Worm (Caenorhabditis elegans) whole organism, early embryonic: ENCODE results near the gene nhx-4.

Experiments
- B0310.2 ChIP-seq: sonication (generic microtip); optimal IDR thresholded peaks from 2 replicates; lab custom pipeline; 2016; ENCODE audit warnings: mild to moderate bottlenecking, missing genetic modification characterization, missing compliant biosample characterization
- F13C5.2 ChIP-seq: sonication (generic microtip); optimal IDR thresholded peaks from 2 replicates; lab custom pipeline; 2017; ENCODE audit warnings: mild to moderate bottlenecking, missing genetic modification characterization, inconsistent platforms, missing compliant biosample characterization
- aly-1 ChIP-seq: sonication (generic microtip); optimal IDR thresholded peaks from 2 replicates; lab custom pipeline; 2016; ENCODE audit warnings: missing genetic modification characterization, missing compliant biosample characterization
- ama-1 ChIP-seq: fragments of 150-350 bp; optimal IDR thresholded peaks from 2 replicates; lab custom pipeline; 2014
- ceh-13 ChIP-seq: fragments of 200-800 bp; sonication (Bioruptor generic); optimal IDR thresholded peaks from 2 replicates; lab custom pipeline; 2018; ENCODE audit warnings: mild to moderate bottlenecking, missing genetic modification characterization, missing compliant biosample characterization
- ceh-36 ChIP-seq: sonication (generic microtip); optimal IDR thresholded peaks from 2 replicates; lab custom pipeline; 2016; ENCODE audit warnings: missing genetic modification characterization, inconsistent platforms, missing compliant biosample characterization
- ets-7 ChIP-seq: sonication (generic microtip); optimal IDR thresholded peaks from 2 replicates; lab custom pipeline; 2016; ENCODE audit warnings: missing genotype, missing genetic modification characterization, missing compliant biosample characterization
- flt-1 ChIP-seq: fragments of 200-800 bp; sonication (Bioruptor generic); IDR thresholded peaks from 2 replicates; pipeline ENCODE4 v1.3.6; 2022; ENCODE audit warnings: missing genetic modification characterization, missing compliant biosample characterization
- hmbx-1 ChIP-seq: sonication (generic microtip); optimal IDR thresholded peaks from 2 replicates; lab custom pipeline; 2016; ENCODE audit warnings: mild to moderate bottlenecking, missing genetic modification characterization, missing compliant biosample characterization
- hmg-4 ChIP-seq: fragments of 200-800 bp; sonication (Bioruptor generic); optimal IDR thresholded peaks from 2 replicates; lab custom pipeline; 2018; ENCODE audit warnings: mild to moderate bottlenecking, missing genetic modification characterization, missing compliant biosample characterization
- hnd-1 ChIP-seq: sonication (generic microtip); optimal IDR thresholded peaks from 2 replicates; lab custom pipeline; 2016; ENCODE audit warnings: missing genetic modification characterization, missing compliant biosample characterization
- pes-1 ChIP-seq: fragments of 200-800 bp; sonication (Bioruptor generic); IDR thresholded peaks from 2 replicates; pipeline ENCODE4 v1.3.6; 2022; ENCODE audit warnings: missing genetic modification reagents, missing genetic modification characterization, missing compliant biosample characterization
- scrt-1 ChIP-seq: fragments of 200-800 bp; sonication (Bioruptor generic); IDR thresholded peaks from 2 replicates; pipeline ENCODE4 v1.3.6; 2022; ENCODE audit warnings: missing genetic modification characterization, missing compliant biosample characterization
- sea-1 ChIP-seq: fragments of 200-800 bp; sonication (Bioruptor generic); conservative IDR thresholded peaks from 2 replicates; pipeline ENCODE4 v1.3.6; 2022; ENCODE audit warnings: missing genetic modification characterization, missing compliant biosample characterization
- tbx-11 ChIP-seq: fragments of 200-800 bp; sonication (Bioruptor generic); IDR thresholded peaks from 2 replicates; pipeline ENCODE4 v1.3.6; 2022; ENCODE audit warnings: missing genetic modification characterization, missing compliant biosample characterization
- tbx-37 ChIP-seq: fragments of 200-800 bp; sonication (Bioruptor generic); conservative IDR thresholded peaks from 2 replicates; pipeline ENCODE4 v1.3.6; 2022; ENCODE audit warnings: missing genetic modification reagents, missing genetic modification characterization, missing compliant biosample characterization
- tra-4 ChIP-seq: sonication (generic microtip); optimal IDR thresholded peaks from 2 replicates; lab custom pipeline; 2017; ENCODE audit warnings: missing genetic modification characterization, missing compliant biosample characterization

Gene nhx-4

ce11 chrX:6963842-6964241, 49.8 kb downstream of the nhx-4 start:
- no peak for TF ChIP-seq tbx-37
- TF ChIP-seq tbx-11 (GFP tag; lab: Robert Waterston, UW) = no peak
- no peak for TF ChIP-seq ama-1 (lab: Kevin White, UChicago)
- TF ChIP-seq tra-4 (tag; lab: Kevin White, UChicago) = no peak
- no peak for TF ChIP-seq sea-1 (GFP tag; lab: Robert Waterston, UW)
- no peak for TF ChIP-seq flt-1 (GFP tag; lab: Robert Waterston, UW)
- no peak for TF ChIP-seq ceh-13 (GFP tag; lab: Kevin White, UChicago)
- no peak for TF ChIP-seq pes-1
- no peak for TF ChIP-seq aly-1 (tag; lab: Kevin White, UChicago)
- no peak for TF ChIP-seq B0310.2
- TF ChIP-seq scrt-1 (GFP tag; lab: Robert Waterston, UW) = no peak
- no peak for TF ChIP-seq hmbx-1 (tag; lab: Kevin White, UChicago)
- TF ChIP-seq hnd-1 (tag; lab: Kevin White, UChicago) = no peak
- no peak for TF ChIP-seq ets-7 (tag; lab: Kevin White, UChicago)
- no peak for TF ChIP-seq F13C5.2
- no peak for TF ChIP-seq hmg-4 (GFP tag; lab: Kevin White, UChicago)
- no peak for TF ChIP-seq ceh-36 (tag; lab: Kevin White, UChicago)

DNA sequence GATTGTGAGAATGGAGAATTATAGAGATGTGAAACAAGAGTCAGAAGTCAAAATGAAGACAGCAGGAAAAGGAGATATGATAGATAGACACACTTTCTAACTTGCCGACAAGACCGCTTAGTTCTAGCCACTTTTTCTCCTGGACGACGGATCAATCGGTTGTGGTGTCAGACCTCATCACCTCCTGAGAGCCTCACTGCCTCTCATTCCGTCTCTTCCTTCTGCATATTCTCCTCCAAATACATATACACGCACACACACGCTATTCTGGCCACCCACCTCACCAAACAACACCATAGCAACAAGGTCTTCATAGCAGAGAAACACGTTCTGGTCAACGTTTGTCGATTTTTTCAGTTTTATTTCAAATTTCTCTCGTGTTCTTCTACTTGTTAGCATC, 53.0 kb downstream of the nhx-4 start, which contains the start of gene F01E11.3:
TSS of gene F01E11.3 (plus strand) at position 301 of the 400 bp plus-strand sequence.
- TF ChIP-seq F13C5.2 (no peak), pes-1 (no peak), ceh-13 (GFP tag; lab: Kevin White, UChicago) (no peak), scrt-1 (GFP tag; lab: Robert Waterston, UW) (no peak), hnd-1 (tag; lab: Kevin White, UChicago) (no peak), ama-1 (lab: Kevin White, UChicago) (no peak), tra-4 (tag; lab: Kevin White, UChicago) (no peak), hmbx-1 (tag; lab: Kevin White, UChicago) (no peak), aly-1 (tag; lab: Kevin White, UChicago) (no peak), ceh-36 (tag; lab: Kevin White, UChicago) (no peak), tbx-37 (no peak)

- TF ChIP-seq F13C5.2 (no peak), hmbx-1 (tag; lab: Kevin White, UChicago) (no peak), tra-4 (tag; lab: Kevin White, UChicago) (no peak), ets-7 (tag; lab: Kevin White, UChicago) (no peak), scrt-1 (GFP tag; lab: Robert Waterston, UW) (no peak), pes-1 (no peak), tbx-37 (no peak), hnd-1 (tag; lab: Kevin White, UChicago) (no peak), ceh-13 (GFP tag; lab: Kevin White, UChicago) (no peak), B0310.2 (no peak), ama-1 (lab: Kevin White, UChicago) (no peak), sea-1 (GFP tag; lab: Robert Waterston, UW) (no peak), tbx-11 (GFP tag; lab: Robert Waterston, UW) (no peak), aly-1 (tag; lab: Kevin White, UChicago) (no peak), flt-1 (GFP tag; lab: Robert Waterston, UW) (no peak), hmg-4 (GFP tag; lab: Kevin White, UChicago) (no peak)
Measured at ce11 chrX:6968553-6968952, 54.5 kb downstream of the nhx-4 start.

DNA sequence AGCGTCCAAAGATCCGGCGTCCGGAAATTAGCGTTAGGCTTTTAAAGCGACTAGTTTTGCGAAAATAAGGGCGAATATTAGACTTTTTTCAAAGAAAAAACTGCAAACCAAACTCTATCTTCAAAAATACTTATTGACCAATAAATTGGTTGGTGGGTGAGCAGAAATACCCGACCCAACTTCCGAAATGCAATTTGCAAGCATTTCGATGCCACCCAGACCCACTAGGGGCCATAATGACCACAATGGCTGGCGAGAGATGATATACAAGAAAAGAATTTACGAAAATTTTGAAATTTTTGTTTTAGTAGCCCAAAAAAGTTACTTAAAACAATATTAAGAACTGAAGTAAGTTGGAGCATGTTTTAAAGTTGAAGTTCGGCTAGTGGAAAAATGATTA, 56.0 kb downstream of the nhx-4 start:
- TF ChIP-seq tbx-11 (GFP tag; lab: Robert Waterston, UW) (no peak), tra-4 (tag; lab: Kevin White, UChicago) (no peak), ama-1 (lab: Kevin White, UChicago) (no peak), hnd-1 (tag; lab: Kevin White, UChicago) (no peak), pes-1 (no peak), flt-1 (GFP tag; lab: Robert Waterston, UW) (no peak), ceh-36 (tag; lab: Kevin White, UChicago) (no peak)
